Fruit fly (Drosophila melanogaster): ENCODE measurements around the gene kibra.

dm6 chr3R:14657605-14657910 lies 66.5 kb downstream of the kibra start:
- TF ChIP-seq CG34367 (tag; optimal IDR thresholded peaks at IDR 0.05) (no peak), CG8159 (tag; optimal IDR thresholded peaks at IDR 0.05) (no peak), CG14655 (GFP tag; optimal IDR thresholded peaks at IDR 0.05) (no peak), CG13204 (GFP tag; optimal IDR thresholded peaks at IDR 0.05) (no peak), CG4496 (GFP tag; IDR thresholded peaks at IDR 0.05) (no peak), rn (GFP tag; IDR thresholded peaks at IDR 0.05) (no peak), CG32121 (GFP tag; IDR thresholded peaks at IDR 0.05) (no peak), D1 (tag; optimal IDR thresholded peaks at IDR 0.05) (no peak), CG9948 (tag; optimal IDR thresholded peaks at IDR 0.05) (no peak), Pif1B (GFP tag; optimal IDR thresholded peaks at IDR 0.05) (no peak), gl (tag; optimal IDR thresholded peaks at IDR 0.05) (no peak)
